Fruit fly (Drosophila melanogaster) whole organism, prepupa: ENCODE data around the gene CG42590.

Experiments
- Blimp-1 ChIP-seq: fragments of 200-800 bp; sonication (Bioruptor generic); optimal IDR thresholded peaks from 3 replicates; lab custom pipeline; 2017; ENCODE audit warnings: missing biosample characterization, missing genetic modification characterization, mild to moderate bottlenecking, moderate library complexity, missing genetic modification reagents
- CG10631 ChIP-seq: fragments of 200-800 bp; sonication (Bioruptor generic); optimal IDR thresholded peaks from 2 replicates; lab custom pipeline; 2016; ENCODE audit warnings: missing biosample characterization, missing genetic modification characterization
- CG11294 ChIP-seq: fragments of 200-800 bp; sonication (Bioruptor generic); IDR thresholded peaks from 2 replicates; pipeline ENCODE4 v1.3.6; 2022; ENCODE audit warnings: missing biosample characterization, missing genetic modification characterization
- CG16779 ChIP-seq: fragments of 200-800 bp; sonication (Bioruptor generic); optimal IDR thresholded peaks from 3 replicates; lab custom pipeline; 2017; ENCODE audit warnings: missing biosample characterization, mild to moderate bottlenecking, missing genetic modification characterization
- CG31627 ChIP-seq: fragments of 200-800 bp; sonication (Bioruptor generic); optimal IDR thresholded peaks from 3 replicates; lab custom pipeline; 2016; ENCODE audit warnings: missing biosample characterization, missing genetic modification characterization
- CG32006 ChIP-seq: fragments of 200-800 bp; sonication (Bioruptor generic); optimal IDR thresholded peaks from 3 replicates; lab custom pipeline; 2017; ENCODE audit warnings: missing biosample characterization, mild to moderate bottlenecking, missing genetic modification characterization
- CG3919 ChIP-seq: fragments of 200-800 bp; sonication (Bioruptor generic); optimal IDR thresholded peaks from 3 replicates; lab custom pipeline; 2016; ENCODE audit warnings: missing biosample characterization, missing genetic modification characterization
- CG6163 ChIP-seq: fragments of 200-800 bp; sonication (Bioruptor generic); IDR thresholded peaks from 3 replicates; pipeline ENCODE4 v1.3.6; 2022; ENCODE audit warnings: missing biosample characterization, missing genetic modification characterization
- CG6792 ChIP-seq: fragments of 200-800 bp; sonication (Bioruptor generic); optimal IDR thresholded peaks from 3 replicates; lab custom pipeline; 2016; ENCODE audit warnings: missing biosample characterization, missing genetic modification characterization
- CG6808 ChIP-seq: fragments of 200-800 bp; sonication (Bioruptor generic); optimal IDR thresholded peaks from 3 replicates; lab custom pipeline; 2017; ENCODE audit warnings: missing biosample characterization, missing genetic modification characterization, mild to moderate bottlenecking, moderate library complexity, missing genetic modification reagents
- CG6854 ChIP-seq: fragments of 200-800 bp; sonication (Bioruptor generic); optimal IDR thresholded peaks from 2 replicates; lab custom pipeline; 2017; ENCODE audit warnings: missing biosample characterization, mild to moderate bottlenecking, missing genetic modification characterization
- CG8119 ChIP-seq: fragments of 200-800 bp; sonication (Bioruptor generic); IDR thresholded peaks from 3 replicates; pipeline ENCODE4 v1.3.6; 2022; ENCODE audit warnings: missing biosample characterization, missing genetic modification characterization
- Eip75B ChIP-seq: fragments of 200-800 bp; sonication (Bioruptor generic); optimal IDR thresholded peaks from 3 replicates; lab custom pipeline; 2016; ENCODE audit warnings: missing biosample characterization, missing genetic modification characterization
- Eip78C ChIP-seq: fragments of 200-800 bp; sonication (Bioruptor generic); peaks from one replicate; lab custom pipeline; 2016; ENCODE audit warnings: missing biosample characterization, missing genetic modification characterization
- Ets96B ChIP-seq: fragments of 200-800 bp; optimal IDR thresholded peaks from 2 replicates; lab custom pipeline; 2019; ENCODE audit warnings: missing biosample characterization, mild to moderate bottlenecking, missing genetic modification characterization, moderate library complexity
- Gug ChIP-seq: fragments of 200-800 bp; sonication (Bioruptor generic); IDR thresholded peaks from 2 replicates; pipeline ENCODE4 v1.3.6; 2022; ENCODE audit warnings: missing biosample characterization, missing genetic modification characterization
- Hr38 ChIP-seq: sonication (Bioruptor generic); optimal IDR thresholded peaks from 2 replicates; lab custom pipeline; 2016; ENCODE audit warnings: missing biosample characterization, missing genetic modification characterization
- Hr4 ChIP-seq: fragments of 200-800 bp; sonication (Bioruptor generic); optimal IDR thresholded peaks from 3 replicates; lab custom pipeline; 2016; ENCODE audit warnings: missing biosample characterization, missing genetic modification characterization
- Lpt ChIP-seq: fragments of 200-800 bp; sonication (Bioruptor generic); optimal IDR thresholded peaks from 3 replicates; lab custom pipeline; 2016; ENCODE audit warnings: missing biosample characterization, missing genetic modification characterization
- Smox ChIP-seq: fragments of 200-800 bp; sonication (Bioruptor generic); optimal IDR thresholded peaks from 3 replicates; lab custom pipeline; 2016; ENCODE audit warnings: missing biosample characterization, missing genetic modification characterization
- Sox102F ChIP-seq: fragments of 200-800 bp; sonication (Bioruptor generic); optimal IDR thresholded peaks from 2 replicates; lab custom pipeline; 2016; ENCODE audit warnings: missing biosample characterization, mild to moderate bottlenecking, missing genetic modification characterization
- acj6 ChIP-seq: fragments of 200-800 bp; sonication (Bioruptor generic); optimal IDR thresholded peaks from 3 replicates; lab custom pipeline; 2016; ENCODE audit warnings: missing biosample characterization, missing genetic modification characterization
- dac ChIP-seq: fragments of 200-800 bp; sonication (Bioruptor generic); optimal IDR thresholded peaks from 2 replicates; lab custom pipeline; 2017; ENCODE audit warnings: missing biosample characterization, mild to moderate bottlenecking, missing genetic modification characterization
- dsx ChIP-seq: fragments of 200-800 bp; optimal IDR thresholded peaks from 3 replicates; lab custom pipeline; 2019; ENCODE audit warnings: missing biosample characterization, mild to moderate bottlenecking, missing genetic modification characterization, moderate library complexity; ENCODE audit not compliant: poor library complexity, severe bottlenecking
- esn ChIP-seq: fragments of 200-800 bp; sonication (Bioruptor generic); optimal IDR thresholded peaks from 2 replicates; lab custom pipeline; 2016; ENCODE audit warnings: missing biosample characterization, mild to moderate bottlenecking, missing genetic modification characterization, moderate library complexity
- fd85E ChIP-seq: fragments of 200-800 bp; sonication (Bioruptor generic); optimal IDR thresholded peaks from 3 replicates; lab custom pipeline; 2016; ENCODE audit warnings: missing biosample characterization, missing genetic modification characterization
- fkh ChIP-seq: fragments of 200-800 bp; sonication (Bioruptor generic); optimal IDR thresholded peaks from 3 replicates; lab custom pipeline; 2017; ENCODE audit warnings: missing biosample characterization, mild to moderate bottlenecking, missing genetic modification characterization, moderate library complexity
- lz ChIP-seq: fragments of 200-800 bp; sonication (Bioruptor generic); optimal IDR thresholded peaks from 3 replicates; lab custom pipeline; 2016; ENCODE audit warnings: missing biosample characterization, missing genetic modification characterization
- spab ChIP-seq: fragments of 200-800 bp; sonication (Bioruptor generic); optimal IDR thresholded peaks from 2 replicates; lab custom pipeline; 2017; ENCODE audit warnings: missing biosample characterization, mild to moderate bottlenecking, missing genetic modification characterization, missing genetic modification reagents
- ss ChIP-seq, 2 experiments: fragments of 200-800 bp; sonication (Bioruptor generic); optimal IDR thresholded peaks; 2 replicates in 1 of 2; 3 replicates in 1 of 2; lab custom pipeline; 2017 to 2018; ENCODE audit warnings: mild to moderate bottlenecking in 2 of 2, missing biosample characterization in 2 of 2, missing genetic modification characterization in 2 of 2, moderate library complexity in 1 of 2
- topi ChIP-seq: fragments of 200-800 bp; sonication (Bioruptor generic); optimal IDR thresholded peaks from 3 replicates; lab custom pipeline; 2016; ENCODE audit warnings: missing biosample characterization, missing genetic modification characterization
- vri ChIP-seq: fragments of 200-800 bp; sonication (Bioruptor generic); optimal IDR thresholded peaks from 3 replicates; lab custom pipeline; 2016; ENCODE audit warnings: missing biosample characterization, mild to moderate bottlenecking, missing genetic modification characterization

Gene CG42590

dm6 chr3L:8041461-8042110 lies 27.5 kb downstream of the CG42590 start (continued):
- TF ChIP-seq Blimp-1 (GFP tag; lab: Kevin White, UChicago) (no peak), fd85E (GFP tag; lab: Kevin White, UChicago) (no peak), Gug (GFP tag; lab: Robert Waterston, UW) (no peak), Eip75B (no peak), CG6792 (GFP tag; lab: Kevin White, UChicago) (no peak), CG31627 (GFP tag; lab: Kevin White, UChicago) (no peak), fkh (GFP tag; lab: Kevin White, UChicago) (no peak), esn (GFP tag; lab: Kevin White, UChicago) (peak; percentile 2), CG8119 (GFP tag; lab: Robert Waterston, UW) (peak; percentile 70; the same call in 2 of the 3 replicates)

- TF ChIP-seq Hr38 (GFP tag; lab: Kevin White, UChicago): no peak
- no peak for TF ChIP-seq lz (GFP tag; lab: Kevin White, UChicago)
- TF ChIP-seq fkh (GFP tag; lab: Kevin White, UChicago): no peak
- TF ChIP-seq vri (GFP tag; lab: Kevin White, UChicago): no peak
- no peak for TF ChIP-seq CG6854
- TF ChIP-seq Sox102F (GFP tag; lab: Kevin White, UChicago): no peak
- no peak for TF ChIP-seq acj6 (GFP tag; lab: Kevin White, UChicago)
- no peak for TF ChIP-seq Lpt (GFP tag; lab: Kevin White, UChicago)
- TF ChIP-seq CG16779 (tag; lab: Kevin White, UChicago): no peak
- TF ChIP-seq dac: no peak
- no peak for TF ChIP-seq spab (GFP tag; lab: Kevin White, UChicago)
- TF ChIP-seq topi (GFP tag; lab: Kevin White, UChicago): no peak
- no peak for TF ChIP-seq Eip78C
- no peak for TF ChIP-seq Smox (GFP tag; lab: Kevin White, UChicago)
- TF ChIP-seq Gug (GFP tag; lab: Robert Waterston, UW): no peak
Measured at dm6 chr3L:8039119-8039518, 29.9 kb downstream of the CG42590 start.

- TF ChIP-seq ss (GFP tag; optimal IDR thresholded peaks at IDR 0.05; lab: Kevin White, UChicago) (peak; percentile 25 to 68), vri (GFP tag; lab: Kevin White, UChicago) (no peak), Eip75B (no peak), CG6808 (GFP tag; lab: Kevin White, UChicago) (peak; percentile 5), CG31627 (GFP tag; lab: Kevin White, UChicago) (no peak)
Measured at dm6 chr3L:8037693-8038092, 31.4 kb downstream of the CG42590 start.

- TF ChIP-seq Eip78C: peak; percentile 32
- no peak for TF ChIP-seq acj6 (GFP tag; lab: Kevin White, UChicago)
Measured at dm6 chr3L:8033776-8034175, 35.3 kb downstream of the CG42590 start.

dm6 chr3L:8033088-8033487 lies 36.0 kb downstream of the CG42590 start:
- TF ChIP-seq CG11294 (GFP tag; lab: Robert Waterston, UW): no peak
- no peak for TF ChIP-seq CG6854
- TF ChIP-seq Eip78C: peak; percentile 9

- TF ChIP-seq CG6163 (GFP tag; lab: Robert Waterston, UW) (no peak), Hr38 (GFP tag; lab: Kevin White, UChicago) (no peak), CG31627 (GFP tag; lab: Kevin White, UChicago) (no peak), Eip75B (no peak), CG11294 (GFP tag; lab: Robert Waterston, UW) (no peak), spab (GFP tag; lab: Kevin White, UChicago) (no peak), CG10631 (GFP tag; lab: Kevin White, UChicago) (no peak), dsx (no peak), Hr4 (GFP tag; lab: Kevin White, UChicago) (no peak), Ets96B (tag; lab: Kevin White, UChicago) (no peak), CG16779 (tag; lab: Kevin White, UChicago) (no peak), CG3919 (GFP tag; lab: Kevin White, UChicago) (no peak), CG32006 (no peak), acj6 (GFP tag; lab: Kevin White, UChicago) (no peak)
- TF ChIP-seq, all 60 proteins: peak for 0
Measured at dm6 chr3L:8031461-8031860, 37.6 kb downstream of the CG42590 start.
